Worm (Caenorhabditis elegans) whole organism, L1 larva: ENCODE measurements around the gene srsx-19.

Source experiments
- dpl-1 ChIP-seq, 3 experiments: fragments of 150-350 bp in 2 of 3; sonication (generic microtip) in 1 of 3; optimal IDR thresholded peaks; 2 replicates each; lab custom pipeline; 2014 to 2017; ENCODE audit warnings: missing biosample characterization in 3 of 3, missing genetic modification characterization in 3 of 3, missing genetic modification reagents in 3 of 3
- nhr-237 ChIP-seq: fragments of 150-350 bp; optimal IDR thresholded peaks from 2 replicates; lab custom pipeline; 2014; ENCODE audit warnings: missing biosample characterization, missing genetic modification characterization

ce11 chrV:13904446-13904845 is 17.0 kb downstream of the srsx-19 start, which contains the start of gene stdh-3:
- TF ChIP-seq dpl-1 (GFP tag; optimal IDR thresholded peaks at IDR 0.05; lab: Kevin White, UChicago) (no peak), nhr-237 (tag; lab: Kevin White, UChicago) (no peak)
